Fruit fly (Drosophila melanogaster) whole organism: ENCODE results near the gene Plp.
A peak's percentile ranks its signal among the peaks of the same experiment; 100 is the strongest.

Experiments used
- CG8478 ChIP-seq: fragments of >200 bp; optimal IDR thresholded peaks from 2 replicates; lab custom pipeline; 2018; ENCODE audit warnings: inconsistent platforms
- EcR ChIP-seq, 2 experiments: fragments of >200 bp; optimal IDR thresholded peaks; 2 replicates each; lab custom pipeline; 2017; ENCODE audit warnings: missing biosample characterization in 2 of 2, missing genetic modification characterization in 2 of 2, missing genetic modification reagents in 2 of 2
- pan ChIP-seq: fragments of >200 bp; optimal IDR thresholded peaks from 2 replicates; lab custom pipeline; 2017
- psq ChIP-seq: fragments of >200 bp; optimal IDR thresholded peaks from 2 replicates; lab custom pipeline; 2017
- usp ChIP-seq: fragments of >200 bp; optimal IDR thresholded peaks from 2 replicates; lab custom pipeline; 2017; ENCODE audit warnings: missing biosample characterization, missing genetic modification characterization, mixed read lengths

DNA sequence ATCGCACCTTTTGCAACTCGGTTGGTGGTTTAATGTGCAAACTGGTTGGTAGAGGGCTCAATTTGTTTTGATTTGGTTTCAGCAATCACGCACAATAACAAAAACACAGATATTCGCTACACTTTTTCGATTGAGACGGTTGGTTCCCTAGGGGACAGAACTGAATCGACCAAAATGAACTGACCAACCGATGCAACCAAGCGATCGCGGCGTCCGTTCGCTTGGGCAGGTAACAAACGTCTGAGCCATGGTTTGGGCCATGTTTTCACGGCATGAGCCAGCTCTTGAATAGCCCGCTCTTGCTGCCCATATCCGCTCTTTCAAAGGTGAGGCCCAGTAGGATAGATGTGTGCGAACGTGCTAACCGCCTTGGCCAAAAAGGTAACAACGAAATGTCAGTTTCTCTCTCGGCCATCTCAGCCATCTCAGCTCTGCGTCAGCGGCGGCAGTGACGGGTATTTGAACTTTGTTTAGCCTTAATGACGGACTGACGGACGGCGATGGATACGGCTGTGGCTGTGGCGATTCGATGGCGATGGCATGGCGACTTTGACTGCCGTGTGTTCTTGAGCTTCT, 30.6 kb upstream of the Plp start, which contains the start of gene CG16959:
- TF ChIP-seq CG8478 (lab: Kevin White, UChicago) (no peak), usp (GFP tag; lab: Kevin White, UChicago) (no peak), psq (lab: Kevin White, UChicago) (no peak), EcR (GFP tag; optimal IDR thresholded peaks at IDR 0.05; lab: Kevin White, UChicago) (peak in 1 of 2 experiments; percentile 49), pan (no peak)
